Fruit fly (Drosophila melanogaster) whole organism, embryonic: ENCODE data around the gene Polr3G.

ENCODE experiments used
- Aef1 ChIP-seq: fragments of 200-800 bp; sonication (Bioruptor generic); IDR thresholded peaks from 3 replicates; pipeline ENCODE4 v1.3.6; 2022; ENCODE audit warnings: missing biosample characterization, missing genetic modification characterization
- Atf6 ChIP-seq: fragments of 200-800 bp; sonication (Bioruptor generic); IDR thresholded peaks from 2 replicates; pipeline ENCODE4 v1.3.6; 2022; ENCODE audit warnings: missing biosample characterization, missing genetic modification characterization
- Bgb ChIP-seq: fragments of 200-800 bp; sonication (Bioruptor generic); IDR thresholded peaks from 2 replicates; pipeline ENCODE4 v1.3.6; 2022; ENCODE audit warnings: missing biosample characterization, missing genetic modification characterization; ENCODE audit not compliant: partially characterized antibody
- CG10543 ChIP-seq: fragments of 200-800 bp; sonication (Bioruptor generic); optimal IDR thresholded peaks from 3 replicates; lab custom pipeline; 2017; ENCODE audit warnings: missing biosample characterization, mild to moderate bottlenecking, missing genetic modification characterization, moderate library complexity
- CG12299 ChIP-seq: fragments of 200-800 bp; sonication (Bioruptor generic); optimal IDR thresholded peaks from 2 replicates; lab custom pipeline; 2018; ENCODE audit warnings: missing biosample characterization, mild to moderate bottlenecking, missing genetic modification characterization
- CG13287 ChIP-seq: fragments of 200-800 bp; sonication (Bioruptor generic); IDR thresholded peaks from 2 replicates; pipeline ENCODE4 v1.3.6; 2022; ENCODE audit warnings: missing biosample characterization, missing genetic modification characterization; ENCODE audit not compliant: partially characterized antibody
- CG13296 ChIP-seq: fragments of 200-800 bp; sonication (Bioruptor generic); optimal IDR thresholded peaks from 3 replicates; lab custom pipeline; 2018; ENCODE audit warnings: missing biosample characterization, mild to moderate bottlenecking, missing genetic modification characterization
- CG13424 ChIP-seq: fragments of 200-800 bp; sonication (Bioruptor generic); optimal IDR thresholded peaks from 2 replicates; lab custom pipeline; 2019; ENCODE audit warnings: missing biosample characterization, mild to moderate bottlenecking, missing genetic modification characterization, moderate library complexity
- CG13624 ChIP-seq: fragments of 200-800 bp; sonication (Bioruptor generic); optimal IDR thresholded peaks from 2 replicates; lab custom pipeline; 2016; ENCODE audit warnings: missing biosample characterization, missing genetic modification characterization
- CG15479 ChIP-seq: fragments of 200-800 bp; sonication (Bioruptor generic); optimal IDR thresholded peaks from 3 replicates; lab custom pipeline; 2019; ENCODE audit warnings: missing biosample characterization, mild to moderate bottlenecking, missing genetic modification characterization, moderate library complexity
- CG15601 ChIP-seq: fragments of 200-800 bp; sonication (Bioruptor generic); optimal IDR thresholded peaks from 3 replicates; lab custom pipeline; 2019; ENCODE audit warnings: missing biosample characterization, mild to moderate bottlenecking, missing genetic modification characterization, moderate library complexity
- CG16779 ChIP-seq: fragments of 200-800 bp; sonication (Bioruptor generic); IDR thresholded peaks from 2 replicates; pipeline ENCODE4 v1.3.6; 2022; ENCODE audit warnings: missing biosample characterization, missing genetic modification characterization
- CG16863 ChIP-seq: fragments of 200-800 bp; sonication (Bioruptor generic); optimal IDR thresholded peaks from 3 replicates; lab custom pipeline; 2016; ENCODE audit warnings: missing biosample characterization, missing genetic modification characterization
- CG17829 ChIP-seq: fragments of 200-800 bp; optimal IDR thresholded peaks from 2 replicates; lab custom pipeline; 2019; ENCODE audit warnings: missing biosample characterization, mild to moderate bottlenecking, missing genetic modification characterization, moderate library complexity
- CG18764 ChIP-seq: fragments of 200-800 bp; sonication (Bioruptor generic); optimal IDR thresholded peaks from 3 replicates; lab custom pipeline; 2016; ENCODE audit warnings: missing biosample characterization, missing genetic modification characterization
- CG31388 ChIP-seq: fragments of 200-800 bp; sonication (Bioruptor generic); optimal IDR thresholded peaks from 2 replicates; lab custom pipeline; 2016; ENCODE audit warnings: missing biosample characterization, missing genetic modification characterization
- CG31441 ChIP-seq: fragments of 200-800 bp; sonication (Bioruptor generic); IDR thresholded peaks from 2 replicates; pipeline ENCODE4 v1.3.6; 2022; ENCODE audit warnings: missing biosample characterization, missing genetic modification characterization
- CG3838 ChIP-seq: fragments of 200-800 bp; sonication (Bioruptor generic); optimal IDR thresholded peaks from 3 replicates; lab custom pipeline; 2016; ENCODE audit warnings: missing biosample characterization, missing genetic modification characterization
- CG4707 ChIP-seq: fragments of 200-800 bp; sonication (Bioruptor generic); optimal IDR thresholded peaks from 2 replicates; lab custom pipeline; 2018; ENCODE audit warnings: missing biosample characterization, mild to moderate bottlenecking, missing genetic modification characterization, moderate library complexity
- CG7372 ChIP-seq: fragments of 200-800 bp; sonication (Bioruptor generic); IDR thresholded peaks from 2 replicates; pipeline ENCODE4 v1.3.6; 2022; ENCODE audit warnings: missing biosample characterization, missing genetic modification characterization
- CG8388 ChIP-seq: fragments of 200-800 bp; sonication (Bioruptor generic); optimal IDR thresholded peaks from 2 replicates; lab custom pipeline; 2019; ENCODE audit warnings: missing biosample characterization, mild to moderate bottlenecking, missing genetic modification characterization, moderate library complexity
- Dek ChIP-seq: fragments of 200-800 bp; sonication (Bioruptor generic); optimal IDR thresholded peaks from 3 replicates; lab custom pipeline; 2019; ENCODE audit warnings: missing biosample characterization, mild to moderate bottlenecking, missing genetic modification characterization, moderate library complexity
- Dip2 ChIP-seq: fragments of 200-800 bp; sonication (Bioruptor generic); IDR thresholded peaks from 2 replicates; pipeline ENCODE4 v1.3.6; 2022; ENCODE audit warnings: missing biosample characterization, missing genetic modification characterization
- Drgx ChIP-seq: fragments of 200-800 bp; sonication (Bioruptor generic); IDR thresholded peaks from 2 replicates; pipeline ENCODE4 v1.3.6; 2022; ENCODE audit warnings: missing biosample characterization, missing genetic modification characterization
- Elba2 ChIP-seq: fragments of 200-800 bp; sonication (Bioruptor generic); optimal IDR thresholded peaks from 3 replicates; lab custom pipeline; 2016; ENCODE audit warnings: missing biosample characterization, missing genetic modification characterization
- GATAe ChIP-seq: fragments of 200-800 bp; sonication (Bioruptor generic); conservative IDR thresholded peaks from 2 replicates; pipeline ENCODE4 v1.3.6; 2022; ENCODE audit warnings: missing biosample characterization, missing genetic modification characterization
- NC2α ChIP-seq: fragments of 200-800 bp; sonication (Bioruptor generic); optimal IDR thresholded peaks from 2 replicates; lab custom pipeline; 2016; ENCODE audit warnings: missing biosample characterization, missing genetic modification characterization
- NC2β ChIP-seq: fragments of 200-800 bp; sonication (Bioruptor generic); optimal IDR thresholded peaks from 2 replicates; lab custom pipeline; 2016; ENCODE audit warnings: missing biosample characterization, missing genetic modification characterization
- Nf-YC ChIP-seq: fragments of 200-800 bp; optimal IDR thresholded peaks from 3 replicates; lab custom pipeline; 2019; ENCODE audit warnings: missing biosample characterization, mild to moderate bottlenecking, missing genetic modification characterization, moderate library complexity
- Optix ChIP-seq: fragments of 200-800 bp; sonication (Bioruptor generic); IDR thresholded peaks from 3 replicates; pipeline ENCODE4 v1.3.6; 2022; ENCODE audit warnings: missing biosample characterization, missing genetic modification characterization
- Sox102F ChIP-seq: fragments of 200-800 bp; sonication (Bioruptor generic); optimal IDR thresholded peaks from 2 replicates; lab custom pipeline; 2018; ENCODE audit warnings: missing biosample characterization, mild to moderate bottlenecking, missing genetic modification characterization, moderate library complexity
- TFAM ChIP-seq: fragments of 200-800 bp; sonication (Bioruptor generic); optimal IDR thresholded peaks from 2 replicates; lab custom pipeline; 2017; ENCODE audit warnings: missing biosample characterization, missing genetic modification characterization, inconsistent platforms
- chinmo ChIP-seq: fragments of 200-800 bp; sonication (Bioruptor generic); IDR thresholded peaks from 4 replicates; pipeline ENCODE4 v1.3.6; 2022; ENCODE audit warnings: missing biosample characterization, missing genetic modification characterization; ENCODE audit not compliant: partially characterized antibody
- crol ChIP-seq: fragments of 200-800 bp; sonication (Bioruptor generic); IDR thresholded peaks from 2 replicates; pipeline ENCODE4 v1.3.6; 2022; ENCODE audit warnings: missing biosample characterization, missing genetic modification characterization
- emc ChIP-seq: fragments of 200-800 bp; sonication (Bioruptor generic); optimal IDR thresholded peaks from 2 replicates; lab custom pipeline; 2016; ENCODE audit warnings: missing biosample characterization, missing genetic modification characterization
- gfzf ChIP-seq: fragments of 200-800 bp; sonication (Bioruptor generic); optimal IDR thresholded peaks from 2 replicates; lab custom pipeline; 2016; ENCODE audit warnings: missing biosample characterization, mild to moderate bottlenecking, missing genetic modification characterization, moderate library complexity
- gsb ChIP-seq: fragments of 200-800 bp; sonication (Bioruptor generic); IDR thresholded peaks from 2 replicates; pipeline ENCODE4 v1.3.6; 2022; ENCODE audit warnings: missing biosample characterization, missing genetic modification characterization
- her ChIP-seq: fragments of 200-800 bp; sonication (Bioruptor generic); optimal IDR thresholded peaks from 2 replicates; lab custom pipeline; 2016; ENCODE audit warnings: missing biosample characterization, missing genetic modification characterization
- jumu ChIP-seq: fragments of 200-800 bp; sonication (Bioruptor generic); optimal IDR thresholded peaks from 3 replicates; lab custom pipeline; 2016; ENCODE audit warnings: missing biosample characterization, missing genetic modification characterization
- kah ChIP-seq: fragments of 200-800 bp; sonication (Bioruptor generic); optimal IDR thresholded peaks from 2 replicates; lab custom pipeline; 2018; ENCODE audit warnings: missing biosample characterization, mild to moderate bottlenecking, missing genetic modification characterization
- kni ChIP-seq: fragments of 200-800 bp; sonication (Bioruptor generic); optimal IDR thresholded peaks from 3 replicates; lab custom pipeline; 2017; ENCODE audit warnings: mild to moderate bottlenecking, missing biosample characterization, missing genetic modification reagents, missing genetic modification characterization
- pho ChIP-seq: fragments of 200-800 bp; sonication (Bioruptor generic); optimal IDR thresholded peaks from 2 replicates; lab custom pipeline; 2016; ENCODE audit warnings: missing biosample characterization, missing genetic modification characterization
- rib ChIP-seq: fragments of 200-800 bp; sonication (Bioruptor generic); IDR thresholded peaks from 2 replicates; pipeline ENCODE4 v1.3.6; 2022; ENCODE audit warnings: missing biosample characterization, missing genetic modification characterization
- row ChIP-seq: fragments of 200-800 bp; sonication (Bioruptor generic); IDR thresholded peaks from 3 replicates; pipeline ENCODE4 v1.3.6; 2022; ENCODE audit warnings: missing biosample characterization, missing genetic modification characterization
- scrt ChIP-seq: fragments of 200-800 bp; sonication (Bioruptor generic); optimal IDR thresholded peaks from 2 replicates; lab custom pipeline; 2018; ENCODE audit warnings: missing biosample characterization, mild to moderate bottlenecking, missing genetic modification characterization, moderate library complexity
- tll ChIP-seq, 2 experiments: fragments of 200-800 bp in 1 of 2; fragments of >200 bp in 1 of 2; sonication (Bioruptor generic) in 1 of 2; optimal IDR thresholded peaks; 2 replicates each; lab custom pipeline; 2017 to 2019; ENCODE audit warnings: missing biosample characterization in 2 of 2, missing genetic modification characterization in 2 of 2, mild to moderate bottlenecking in 1 of 2, moderate library complexity in 1 of 2
- unpg ChIP-seq: fragments of 200-800 bp; sonication (Bioruptor generic); optimal IDR thresholded peaks from 3 replicates; lab custom pipeline; 2018; ENCODE audit warnings: missing biosample characterization, mild to moderate bottlenecking, missing genetic modification characterization, moderate library complexity
- vvl ChIP-seq: fragments of 200-800 bp; sonication (Bioruptor generic); IDR thresholded peaks from 2 replicates; pipeline ENCODE4 v1.3.6; 2022; ENCODE audit warnings: missing biosample characterization, missing genetic modification characterization
- zf30C ChIP-seq: fragments of 200-800 bp; sonication (Bioruptor generic); optimal IDR thresholded peaks from 3 replicates; lab custom pipeline; 2018; ENCODE audit warnings: missing biosample characterization, mild to moderate bottlenecking, missing genetic modification characterization
- zfh2 ChIP-seq: fragments of 200-800 bp; sonication (Bioruptor generic); optimal IDR thresholded peaks from 2 replicates; lab custom pipeline; 2016; ENCODE audit warnings: missing biosample characterization, missing genetic modification characterization

Gene Polr3G

dm6 chr3L:17415967-17416749, 10.8 kb downstream of the Polr3G start (continued):
- TF ChIP-seq zf30C (GFP tag; lab: Kevin White, UChicago) (peak; percentile 96), scrt (GFP tag; lab: Kevin White, UChicago) (no peak), CG7372 (GFP tag; lab: Robert Waterston, UW) (no peak), NC2α (no peak), Sox102F (GFP tag; lab: Kevin White, UChicago) (no peak), CG13624 (GFP tag; lab: Kevin White, UChicago) (no peak), CG8388 (GFP tag; lab: Kevin White, UChicago) (peak; percentile 43), tll (GFP tag; optimal IDR thresholded peaks at IDR 0.05; lab: Kevin White, UChicago) (peak in 1 of 2 experiments; percentile 98), CG13287 (no peak), gsb (no peak), CG10543 (GFP tag; lab: Kevin White, UChicago) (no peak), rib (GFP tag; lab: Robert Waterston, UW) (no peak), CG13296 (GFP tag; lab: Kevin White, UChicago) (no peak), crol (GFP tag; lab: Robert Waterston, UW) (no peak), Aef1 (no peak), zfh2 (GFP tag; lab: Kevin White, UChicago) (no peak), Drgx (GFP tag; lab: Robert Waterston, UW) (no peak), Elba2 (GFP tag; lab: Kevin White, UChicago) (peak; percentile 83), CG18764 (no peak), CG16779 (no peak), CG15479 (peak; percentile 97), CG17829 (tag; lab: Kevin White, UChicago) (peak; percentile 77), Nf-YC (no peak), Dip2 (GFP tag; lab: Robert Waterston, UW) (no peak), emc (GFP tag; lab: Kevin White, UChicago) (no peak), Optix (GFP tag; lab: Robert Waterston, UW) (peak; percentile 35; the same call in 1 of the 3 replicates), TFAM (GFP tag; lab: Kevin White, UChicago) (no peak), unpg (GFP tag; lab: Kevin White, UChicago) (peak; percentile 21), CG31388 (GFP tag; lab: Kevin White, UChicago) (no peak), Atf6 (GFP tag; lab: Robert Waterston, UW) (no peak), gfzf (GFP tag; lab: Kevin White, UChicago) (no peak), CG15601 (tag; lab: Kevin White, UChicago) (no peak), Dek (tag; lab: Kevin White, UChicago) (no peak), CG13424 (tag; lab: Kevin White, UChicago) (no peak), chinmo (GFP tag; lab: Robert Waterston, UW) (no peak), row (GFP tag; lab: Robert Waterston, UW) (peak; percentile 57; the same call in 1 of the 3 replicates), kni (GFP tag; lab: Kevin White, UChicago) (peak; percentile 64), Bgb (no peak), NC2β (GFP tag; lab: Kevin White, UChicago) (peak; percentile 76), CG4707 (GFP tag; lab: Kevin White, UChicago) (no peak), kah (GFP tag; lab: Kevin White, UChicago) (no peak), CG31441 (GFP tag; lab: Robert Waterston, UW) (peak; percentile 55), CG3838 (GFP tag; lab: Kevin White, UChicago) (no peak), vvl (GFP tag; lab: Robert Waterston, UW) (no peak), pho (GFP tag; lab: Kevin White, UChicago) (peak; percentile 41), GATAe (GFP tag; lab: Robert Waterston, UW) (no peak), her (GFP tag; lab: Kevin White, UChicago) (no peak), CG12299 (tag; lab: Kevin White, UChicago) (no peak), CG16863 (GFP tag; lab: Kevin White, UChicago) (peak; percentile 2), jumu (GFP tag; lab: Kevin White, UChicago) (peak; percentile 28)
